Worm (Caenorhabditis elegans) whole organism, L4 larva: ENCODE results near the gene K09C6.2.

ENCODE experiments used
- T20F7.1 ChIP-seq: fragments of 200-800 bp; sonication (Bioruptor generic); optimal IDR thresholded peaks from 2 replicates; lab custom pipeline; 2018; ENCODE audit warnings: mild to moderate bottlenecking, missing genetic modification characterization, missing compliant biosample characterization
- Y48G9A.11 ChIP-seq: fragments of 200-800 bp; sonication (Bioruptor generic); IDR thresholded peaks from 2 replicates; pipeline ENCODE4 v1.3.6; 2022; ENCODE audit warnings: missing genetic modification reagents, missing genetic modification characterization, missing compliant biosample characterization
- Y5F2A.4 ChIP-seq: fragments of 200-800 bp; sonication (Bioruptor generic); optimal IDR thresholded peaks from 2 replicates; lab custom pipeline; 2018; ENCODE audit warnings: mild to moderate bottlenecking, missing genetic modification characterization, missing compliant biosample characterization
- aha-1 ChIP-seq: fragments of 150-350 bp; peaks from one replicate; lab custom pipeline; 2014; ENCODE audit warnings: missing biosample characterization, missing genetic modification characterization
- ceh-28 ChIP-seq: fragments of 150-350 bp; optimal IDR thresholded peaks from 2 replicates; lab custom pipeline; 2014; ENCODE audit warnings: missing biosample characterization, missing genetic modification reagents, missing genetic modification characterization
- ceh-44 ChIP-seq: fragments of 200-800 bp; sonication (Bioruptor generic); IDR thresholded peaks from 2 replicates; pipeline ENCODE4 v1.3.6; 2022; ENCODE audit warnings: missing genetic modification reagents, missing genetic modification characterization, missing compliant biosample characterization
- ceh-82 ChIP-seq: sonication (generic microtip); optimal IDR thresholded peaks from 2 replicates; lab custom pipeline; 2017; ENCODE audit warnings: missing biosample characterization, missing genetic modification characterization
- cey-2 ChIP-seq: sonication (generic microtip); optimal IDR thresholded peaks from 3 replicates; lab custom pipeline; 2017; ENCODE audit warnings: missing genetic modification characterization, mild to moderate bottlenecking, missing compliant biosample characterization, antibody characterized with exemption, borderline replicate concordance; ENCODE audit not compliant: insufficient read depth
- daf-12 ChIP-seq: fragments of 150-350 bp; optimal IDR thresholded peaks from 2 replicates; lab custom pipeline; 2014; ENCODE audit warnings: missing biosample characterization, missing genetic modification reagents, missing genetic modification characterization
- daf-16 ChIP-seq, 3 experiments: sonication (generic microtip); optimal IDR thresholded peaks; 2 replicates each; lab custom pipeline; 2016 to 2017; ENCODE audit warnings: missing genetic modification characterization in 3 of 3, missing genetic modification reagents in 3 of 3, mild to moderate bottlenecking in 2 of 3, missing compliant biosample characterization in 2 of 3, missing biosample characterization in 1 of 3, moderate library complexity in 1 of 3
- daf-19 ChIP-seq: fragments of 200-800 bp; sonication (Bioruptor generic); conservative IDR thresholded peaks from 2 replicates; pipeline ENCODE4 v1.3.6; 2022; ENCODE audit warnings: missing genetic modification characterization, missing compliant biosample characterization
- daf-8 ChIP-seq: fragments of 200-800 bp; sonication (Bioruptor generic); IDR thresholded peaks from 2 replicates; pipeline ENCODE4 v1.3.6; 2022; ENCODE audit warnings: missing genetic modification characterization, missing compliant biosample characterization
- dpl-1 ChIP-seq: fragments of 150-350 bp; optimal IDR thresholded peaks from 2 replicates; lab custom pipeline; 2014; ENCODE audit warnings: missing biosample characterization, missing genetic modification reagents, missing genetic modification characterization
- duxl-1 ChIP-seq: sonication (generic microtip); optimal IDR thresholded peaks from 2 replicates; lab custom pipeline; 2016; ENCODE audit warnings: mild to moderate bottlenecking, missing genetic modification characterization, moderate library complexity, missing compliant biosample characterization; ENCODE audit not compliant: poor library complexity
- dve-1 ChIP-seq: sonication (generic microtip); optimal IDR thresholded peaks from 2 replicates; lab custom pipeline; 2017; ENCODE audit warnings: antibody characterized with exemption, mild to moderate bottlenecking, missing genetic modification characterization, missing compliant biosample characterization; ENCODE audit not compliant: insufficient read depth
- egl-27 ChIP-seq: sonication (generic microtip); optimal IDR thresholded peaks from 3 replicates; lab custom pipeline; 2017; ENCODE audit warnings: missing biosample characterization, missing genetic modification reagents, missing genetic modification characterization
- fkh-10 ChIP-seq: fragments of 150-350 bp; optimal IDR thresholded peaks from 2 replicates; lab custom pipeline; 2014; ENCODE audit warnings: missing biosample characterization, missing genetic modification reagents, missing genetic modification characterization
- fos-1 ChIP-seq: fragments of 150-350 bp; optimal IDR thresholded peaks from 2 replicates; lab custom pipeline; 2014; ENCODE audit warnings: missing biosample characterization, missing genetic modification characterization
- hlh-30 ChIP-seq: sonication (generic microtip); optimal IDR thresholded peaks from 2 replicates; lab custom pipeline; 2017; ENCODE audit warnings: antibody characterized with exemption, mild to moderate bottlenecking, missing genetic modification characterization, missing compliant biosample characterization; ENCODE audit not compliant: insufficient read depth
- lim-7 ChIP-seq: fragments of 200-800 bp; sonication (Bioruptor generic); IDR thresholded peaks from 2 replicates; pipeline ENCODE4 v1.3.6; 2022; ENCODE audit warnings: missing genetic modification characterization, missing compliant biosample characterization
- lin-1 ChIP-seq: fragments of 200-800 bp; sonication (Bioruptor generic); IDR thresholded peaks from 2 replicates; pipeline ENCODE4 v1.3.6; 2022; ENCODE audit warnings: missing genetic modification reagents, missing genetic modification characterization, missing compliant biosample characterization
- lin-13 ChIP-seq: fragments of 150-350 bp; optimal IDR thresholded peaks from 2 replicates; lab custom pipeline; 2014; ENCODE audit warnings: missing biosample characterization, missing genetic modification reagents, missing genetic modification characterization
- lin-15B ChIP-seq: fragments of 150-350 bp; sonication (generic microtip); optimal IDR thresholded peaks from 3 replicates; lab custom pipeline; 2014; ENCODE audit warnings: missing biosample characterization, missing genetic modification characterization
- lin-29 ChIP-seq: fragments of 200-800 bp; sonication (Bioruptor generic); IDR thresholded peaks from 2 replicates; pipeline ENCODE4 v1.3.6; 2022; ENCODE audit warnings: missing genetic modification reagents, missing genetic modification characterization, missing compliant biosample characterization
- lin-39 ChIP-seq: fragments of 150-350 bp; optimal IDR thresholded peaks from 2 replicates; lab custom pipeline; 2014; ENCODE audit warnings: missing biosample characterization, missing genetic modification reagents, missing genetic modification characterization
- madf-5 ChIP-seq, 2 experiments: fragments of 200-800 bp; sonication (Bioruptor generic); IDR thresholded peaks; 2 replicates each; pipeline ENCODE4 v1.3.6; 2022; ENCODE audit warnings: missing compliant biosample characterization in 2 of 2, missing genetic modification characterization in 2 of 2
- mdl-1 ChIP-seq, 2 experiments: fragments of 150-350 bp in 1 of 2; sonication (generic microtip) in 1 of 2; optimal IDR thresholded peaks; 2 replicates each; lab custom pipeline; 2014 to 2017; ENCODE audit warnings: missing biosample characterization in 2 of 2, missing genetic modification characterization in 2 of 2
- mep-1 ChIP-seq: fragments of 150-350 bp; sonication (generic microtip); optimal IDR thresholded peaks from 3 replicates; lab custom pipeline; 2014; ENCODE audit warnings: missing biosample characterization, missing genetic modification characterization
- mes-2 ChIP-seq: sonication (generic microtip); optimal IDR thresholded peaks from 2 replicates; lab custom pipeline; 2016; ENCODE audit warnings: missing genotype, mild to moderate bottlenecking, missing genetic modification characterization, missing compliant biosample characterization; ENCODE audit not compliant: poor library complexity, severe bottlenecking
- mxl-3 ChIP-seq: fragments of 200-800 bp; sonication (Bioruptor generic); optimal IDR thresholded peaks from 2 replicates; lab custom pipeline; 2018; ENCODE audit warnings: mild to moderate bottlenecking, missing genetic modification characterization, missing compliant biosample characterization
- nhr-11 ChIP-seq: fragments of 150-350 bp; optimal IDR thresholded peaks from 2 replicates; lab custom pipeline; 2014; ENCODE audit warnings: missing biosample characterization, missing genetic modification characterization
- nhr-237 ChIP-seq: sonication (generic microtip); optimal IDR thresholded peaks from 2 replicates; lab custom pipeline; 2017; ENCODE audit warnings: missing biosample characterization, missing genetic modification characterization
- nhr-25 ChIP-seq: sonication (generic microtip); optimal IDR thresholded peaks from 2 replicates; lab custom pipeline; 2017; ENCODE audit warnings: missing genetic modification characterization, mild to moderate bottlenecking, missing compliant biosample characterization, antibody characterized with exemption, moderate library complexity, borderline replicate concordance; ENCODE audit not compliant: insufficient read depth
- nhr-28 ChIP-seq: fragments of 150-350 bp; optimal IDR thresholded peaks from 2 replicates; lab custom pipeline; 2014; ENCODE audit warnings: missing biosample characterization, missing genetic modification characterization
- nhr-42 ChIP-seq: fragments of 200-800 bp; sonication (Bioruptor generic); IDR thresholded peaks from 2 replicates; pipeline ENCODE4 v1.3.6; 2022; ENCODE audit warnings: missing genetic modification characterization, missing compliant biosample characterization
- nhr-77 ChIP-seq: fragments of 150-350 bp; optimal IDR thresholded peaks from 2 replicates; lab custom pipeline; 2014; ENCODE audit warnings: missing biosample characterization, missing genetic modification characterization
- pha-4 ChIP-seq, 2 experiments: fragments of 150-350 bp in 1 of 2; fragments of 200-800 bp in 1 of 2; sonication (Bioruptor generic) in 1 of 2; IDR thresholded peaks in 1 of 2; optimal IDR thresholded peaks in 1 of 2; 2 replicates each; pipeline versions ENCODE4 v1.3.6 to Lab custom; 2014 to 2022; ENCODE audit warnings: missing genetic modification characterization in 2 of 2, missing genetic modification reagents in 2 of 2, missing biosample characterization in 1 of 2, missing compliant biosample characterization in 1 of 2
- rbr-2 ChIP-seq: sonication (generic microtip); optimal IDR thresholded peaks from 2 replicates; lab custom pipeline; 2016; ENCODE audit warnings: missing genotype, missing genetic modification characterization, missing compliant biosample characterization
- sdz-12 ChIP-seq: fragments of 200-800 bp; sonication (Bioruptor generic); optimal IDR thresholded peaks from 2 replicates; lab custom pipeline; 2018; ENCODE audit warnings: mild to moderate bottlenecking, missing genetic modification characterization, missing compliant biosample characterization
- set-16 ChIP-seq: fragments of 200-800 bp; sonication (Bioruptor generic); IDR thresholded peaks from 2 replicates; pipeline ENCODE4 v1.3.6; 2022; ENCODE audit warnings: missing genetic modification reagents, missing genetic modification characterization, missing compliant biosample characterization
- tag-97 ChIP-seq: fragments of 200-800 bp; sonication (Bioruptor generic); IDR thresholded peaks from 2 replicates; pipeline ENCODE4 v1.3.6; 2022; ENCODE audit warnings: missing genetic modification characterization, missing compliant biosample characterization
- unc-130 ChIP-seq: sonication (generic microtip); optimal IDR thresholded peaks from 2 replicates; lab custom pipeline; 2016; ENCODE audit warnings: missing genetic modification reagents, missing genetic modification characterization, missing compliant biosample characterization
- vab-7 ChIP-seq: fragments of 200-800 bp; sonication (Bioruptor generic); IDR thresholded peaks from 2 replicates; pipeline ENCODE4 v1.3.6; 2022; ENCODE audit warnings: missing genetic modification reagents, missing genetic modification characterization, missing compliant biosample characterization
- ztf-11 ChIP-seq: fragments of 150-350 bp; optimal IDR thresholded peaks from 2 replicates; lab custom pipeline; 2014; ENCODE audit warnings: missing biosample characterization, missing genetic modification characterization
- ztf-7 ChIP-seq: fragments of 150-350 bp; optimal IDR thresholded peaks from 2 replicates; lab custom pipeline; 2014; ENCODE audit warnings: missing biosample characterization, missing genetic modification characterization

The K09C6.2 gene

ce11 chrV:904232-904983, 47.8 kb downstream of the K09C6.2 start, which contains the start of gene trm-2A (continued):
- TF ChIP-seq egl-27 (tag; lab: Kevin White, UChicago) (no peak), ceh-44 (no peak), nhr-25 (no peak), hlh-30 (tag; lab: Kevin White, UChicago) (peak; percentile 76), daf-8 (GFP tag; lab: Robert Waterston, UW) (no peak), mep-1 (tag; lab: Kevin White, UChicago) (peak; percentile 79)

- TF ChIP-seq nhr-11 (tag; lab: Kevin White, UChicago): no peak
- no peak for TF ChIP-seq sdz-12
- TF ChIP-seq set-16: peak; percentile 88
- no peak for TF ChIP-seq lim-7 (GFP tag; lab: Robert Waterston, UW)
- no peak for TF ChIP-seq unc-130 (GFP tag; lab: Kevin White, UChicago)
- no peak for TF ChIP-seq pha-4 (GFP tag; IDR thresholded peaks at IDR 0.05; lab: Robert Waterston, UW)
- no peak for TF ChIP-seq pha-4 (tag; optimal IDR thresholded peaks at IDR 0.05; lab: Kevin White, UChicago)
- no peak for TF ChIP-seq lin-39 (tag; lab: Kevin White, UChicago)
- TF ChIP-seq nhr-42 (GFP tag; lab: Robert Waterston, UW): 0 out of 2 replicates have a peak, but pooled peaks have one; percentile 4
- TF ChIP-seq T20F7.1 (GFP tag; lab: Kevin White, UChicago): no peak
- TF ChIP-seq mep-1 (tag; lab: Kevin White, UChicago): no peak
Measured at ce11 chrV:908681-909080, 52.0 kb downstream of the K09C6.2 start.

ce11 chrV:910588-910987, 53.9 kb downstream of the K09C6.2 start:
- no peak for TF ChIP-seq lin-29 (GFP tag; lab: Robert Waterston, UW)
- no peak for TF ChIP-seq daf-8 (GFP tag; lab: Robert Waterston, UW)
- TF ChIP-seq egl-27 (tag; lab: Kevin White, UChicago): no peak
- no peak for TF ChIP-seq rbr-2 (tag; lab: Kevin White, UChicago)
- TF ChIP-seq nhr-28: peak; percentile 99
- TF ChIP-seq lin-1: no peak
- TF ChIP-seq lin-15B (tag; lab: Kevin White, UChicago): no peak
- TF ChIP-seq ceh-28 (tag; lab: Kevin White, UChicago): no peak
- TF ChIP-seq mxl-3 (GFP tag; lab: Kevin White, UChicago): peak; percentile 82
- no peak for TF ChIP-seq Y5F2A.4
- no peak for TF ChIP-seq nhr-237 (tag; lab: Kevin White, UChicago)
- TF ChIP-seq lin-13 (GFP tag; lab: Kevin White, UChicago): peak; percentile 20
- TF ChIP-seq madf-5 (GFP tag; IDR thresholded peaks at IDR 0.05; lab: Robert Waterston, UW): no peak
- TF ChIP-seq nhr-77 (tag; lab: Kevin White, UChicago): peak; percentile 81
- TF ChIP-seq daf-12 (tag; lab: Kevin White, UChicago): no peak
- no peak for TF ChIP-seq ceh-82
- peak; percentile 63 for TF ChIP-seq aha-1
- TF ChIP-seq daf-16 (GFP tag; optimal IDR thresholded peaks at IDR 0.05; lab: Kevin White, UChicago): no peak
- peak; percentile 58 for TF ChIP-seq daf-16 (tag; optimal IDR thresholded peaks at IDR 0.05; lab: Kevin White, UChicago)
- no peak for TF ChIP-seq ztf-11 (tag; lab: Kevin White, UChicago)
- peak in 1 of 2 experiments; percentile 53 for TF ChIP-seq mdl-1 (tag; optimal IDR thresholded peaks at IDR 0.05; lab: Kevin White, UChicago)
- peak; percentile 67 for TF ChIP-seq dve-1 (tag; lab: Kevin White, UChicago)
- no peak for TF ChIP-seq cey-2
- TF ChIP-seq fos-1: no peak
- TF ChIP-seq set-16: no peak
- TF ChIP-seq nhr-11 (tag; lab: Kevin White, UChicago): peak; percentile 28
- TF ChIP-seq dpl-1 (GFP tag; lab: Kevin White, UChicago): no peak
- TF ChIP-seq ztf-7 (tag; lab: Kevin White, UChicago): no peak
- no peak for TF ChIP-seq daf-19 (GFP tag; lab: Robert Waterston, UW)
- TF ChIP-seq Y48G9A.11 (GFP tag; lab: Robert Waterston, UW): no peak
- no peak for TF ChIP-seq fkh-10 (GFP tag; lab: Kevin White, UChicago)
- no peak for TF ChIP-seq duxl-1 (tag; lab: Kevin White, UChicago)
- TF ChIP-seq tag-97: no peak
- TF ChIP-seq vab-7 (GFP tag; lab: Robert Waterston, UW): no peak
- TF ChIP-seq mes-2: peak; percentile 37
